Fruit fly (Drosophila melanogaster): Measurements from ENCODE around the gene CG2975.
A peak's percentile ranks its signal among the peaks of the same experiment; 100 is the strongest.

CG2975 gene

DNA sequence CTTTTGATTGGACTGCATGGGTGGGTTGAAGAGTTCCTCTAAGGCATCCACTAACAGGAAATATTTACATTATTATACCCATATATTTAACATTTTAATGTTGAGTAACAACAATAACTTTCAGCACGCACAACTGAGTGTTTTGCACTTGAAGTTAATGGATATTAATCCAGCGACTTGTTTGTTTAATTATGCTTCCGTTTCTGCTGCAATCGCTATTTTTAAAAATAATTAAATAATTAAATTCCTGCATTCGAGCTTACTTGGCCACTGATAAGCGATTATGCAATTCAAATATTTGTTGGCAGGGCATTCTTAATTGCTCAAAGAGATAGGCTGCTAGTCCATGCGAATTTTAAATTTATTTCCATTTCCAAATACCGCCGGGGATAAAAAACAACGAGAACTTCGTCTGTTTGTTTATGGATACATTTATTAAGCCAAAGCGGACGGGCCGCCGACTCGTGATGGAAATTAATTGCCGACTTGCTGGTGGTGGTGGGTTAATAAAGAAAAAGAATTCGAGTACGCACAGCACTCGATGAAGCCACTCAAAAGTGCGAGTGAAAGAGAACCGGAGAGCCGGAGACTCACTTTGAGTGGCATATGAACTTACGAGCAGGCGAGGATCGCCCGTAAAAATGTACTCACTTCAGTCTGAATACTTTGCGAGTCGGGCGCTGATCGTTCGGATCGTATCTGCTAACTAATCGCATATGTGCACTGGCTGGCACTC lies 22.1 kb downstream of the CG2975 start:
- TF ChIP-seq h (GFP tag; optimal IDR thresholded peaks at IDR 0.05) (peak; percentile 1), usp (GFP tag; optimal IDR thresholded peaks at IDR 0.05) (no peak), woc (GFP tag; optimal IDR thresholded peaks at IDR 0.05) (no peak), Hr78 (GFP tag; optimal IDR thresholded peaks at IDR 0.05) (no peak), Vsx2 (GFP tag; optimal IDR thresholded peaks at IDR 0.05; ENCODE audit: partially characterized antibody) (no peak), CG32264 (GFP tag; optimal IDR thresholded peaks at IDR 0.05) (no peak), N (GFP tag; optimal IDR thresholded peaks at IDR 0.05) (no peak), fru (GFP tag; optimal IDR thresholded peaks at IDR 0.05) (peak; percentile 25), GATAd (GFP tag; optimal IDR thresholded peaks at IDR 0.05) (no peak), Dfd (GFP tag; optimal IDR thresholded peaks at IDR 0.05) (no peak), dl (GFP tag; optimal IDR thresholded peaks at IDR 0.05; ENCODE audit: insufficient read depth in 1 of 2, partially characterized antibody in 2 of 2) (peak; percentile 47 to 53), Mio (GFP tag; optimal IDR thresholded peaks at IDR 0.05) (no peak), Abd-B (GFP tag; optimal IDR thresholded peaks at IDR 0.05) (no peak), jim (GFP tag; optimal IDR thresholded peaks at IDR 0.05) (no peak), Dif (GFP tag; optimal IDR thresholded peaks at IDR 0.05; ENCODE audit: partially characterized antibody) (peak; percentile 76), Sp1 (GFP tag; optimal IDR thresholded peaks at IDR 0.05) (no peak), CrebA (GFP tag; optimal IDR thresholded peaks at IDR 0.05; ENCODE audit: borderline replicate concordance) (no peak), br (GFP tag; optimal IDR thresholded peaks at IDR 0.05) (no peak), foxo (GFP tag; optimal IDR thresholded peaks at IDR 0.05) (peak in 1 of 2 experiments; percentile 2), psq (GFP tag; optimal IDR thresholded peaks at IDR 0.05) (no peak), Myc (optimal IDR thresholded peaks at IDR 0.05) (no peak), tai (GFP tag; optimal IDR thresholded peaks at IDR 0.05) (no peak), Jra (GFP tag; optimal IDR thresholded peaks at IDR 0.05) (no peak), rgr (GFP tag; optimal IDR thresholded peaks at IDR 0.05) (peak; percentile 8)

DNA sequence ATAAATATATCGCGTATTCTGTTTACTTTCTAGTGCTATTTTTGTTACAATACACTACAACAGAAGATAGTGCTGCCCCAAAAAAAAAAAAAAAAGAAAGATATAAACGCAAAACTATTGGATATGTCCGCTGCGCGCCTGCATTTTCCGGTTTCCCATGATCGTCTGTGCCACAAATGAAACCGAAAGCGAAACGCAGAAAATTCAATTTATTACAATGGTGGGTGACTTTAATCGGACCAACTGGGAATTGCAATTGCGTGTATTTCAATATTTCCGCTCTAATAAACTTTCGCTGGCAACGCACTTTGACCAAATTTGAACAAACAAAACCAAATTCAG lies 22.7 kb downstream of the CG2975 start:
- no peak for TF ChIP-seq h (GFP tag; optimal IDR thresholded peaks at IDR 0.05)
- no peak for TF ChIP-seq Rel (GFP tag; optimal IDR thresholded peaks at IDR 0.05)
- TF ChIP-seq Rel (tag; optimal IDR thresholded peaks at IDR 0.05), result no peak
- TF ChIP-seq Hr83 (GFP tag; optimal IDR thresholded peaks at IDR 0.05; ENCODE audit: poor library complexity, severe bottlenecking), result no peak
- no peak for TF ChIP-seq woc (GFP tag; optimal IDR thresholded peaks at IDR 0.05)

DNA sequence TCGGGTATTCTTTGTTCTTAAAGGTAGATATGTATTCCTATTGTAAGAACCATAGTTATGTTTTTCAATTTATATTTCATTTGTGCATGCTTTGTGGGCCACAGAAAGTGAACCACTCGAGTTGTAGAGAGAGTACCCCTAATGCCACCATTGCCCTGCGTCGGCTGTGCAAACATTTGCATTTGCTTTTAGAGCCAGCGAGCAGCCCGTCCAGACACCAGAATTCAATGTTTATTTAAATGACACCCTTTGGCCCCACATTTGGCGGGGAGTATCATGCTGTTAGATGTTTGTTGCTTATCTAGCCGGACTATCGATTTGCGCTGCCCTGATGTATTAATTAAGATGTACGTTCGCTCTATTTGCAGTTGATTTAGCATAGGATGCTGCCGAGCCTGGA lies 24.7 kb downstream of the CG2975 start:
- TF ChIP-seq usp (GFP tag; optimal IDR thresholded peaks at IDR 0.05) (no peak), Jra (GFP tag; optimal IDR thresholded peaks at IDR 0.05) (no peak), rgr (GFP tag; optimal IDR thresholded peaks at IDR 0.05) (peak; percentile 34), Hr83 (GFP tag; optimal IDR thresholded peaks at IDR 0.05; ENCODE audit: poor library complexity, severe bottlenecking) (peak; percentile 52), h (GFP tag; optimal IDR thresholded peaks at IDR 0.05) (peak; percentile 18), Hnf4 (GFP tag; optimal IDR thresholded peaks at IDR 0.05) (no peak)

DNA sequence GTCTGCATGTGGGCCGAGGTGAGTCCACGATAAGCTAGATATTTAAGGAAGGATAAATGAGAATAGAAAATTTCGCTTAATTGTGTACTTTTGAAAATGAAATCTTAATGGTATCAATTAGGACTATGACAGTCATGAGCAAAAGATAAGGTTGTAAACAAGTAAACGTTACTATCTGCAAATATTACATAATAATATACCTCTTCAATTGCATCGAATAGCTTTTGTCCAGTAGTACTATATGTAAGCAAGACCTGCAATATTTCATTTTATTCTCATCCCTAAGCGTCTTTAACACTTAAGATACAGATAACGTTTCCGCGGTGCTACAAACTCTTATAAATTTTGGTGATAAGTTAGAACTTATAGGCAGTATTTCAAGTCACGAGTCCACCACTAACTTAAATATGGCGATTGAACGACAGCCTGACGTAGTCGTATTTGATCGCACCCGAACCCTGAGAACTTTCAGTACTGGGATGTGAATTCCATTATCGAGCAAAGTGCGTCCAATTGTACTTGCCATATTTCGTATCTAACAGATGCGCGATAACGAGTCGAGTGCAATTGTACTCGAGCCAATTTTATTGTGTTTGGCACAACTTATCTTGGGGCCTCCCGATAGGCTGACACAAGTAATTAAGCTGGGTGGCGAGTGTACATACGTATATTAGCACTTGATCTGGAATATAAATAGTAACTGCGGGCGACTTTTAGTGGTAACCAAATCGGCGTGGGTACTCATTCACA lies 25.8 kb downstream of the CG2975 start:
- no peak for TF ChIP-seq Jra (GFP tag; optimal IDR thresholded peaks at IDR 0.05)
- no peak for TF ChIP-seq dsf (GFP tag; optimal IDR thresholded peaks at IDR 0.05; ENCODE audit: borderline replicate concordance)
- TF ChIP-seq Hnf4 (GFP tag; optimal IDR thresholded peaks at IDR 0.05), result peak; percentile 12
- no peak for TF ChIP-seq Rel (GFP tag; optimal IDR thresholded peaks at IDR 0.05)
- peak; percentile 51 for TF ChIP-seq Rel (tag; optimal IDR thresholded peaks at IDR 0.05)

DNA sequence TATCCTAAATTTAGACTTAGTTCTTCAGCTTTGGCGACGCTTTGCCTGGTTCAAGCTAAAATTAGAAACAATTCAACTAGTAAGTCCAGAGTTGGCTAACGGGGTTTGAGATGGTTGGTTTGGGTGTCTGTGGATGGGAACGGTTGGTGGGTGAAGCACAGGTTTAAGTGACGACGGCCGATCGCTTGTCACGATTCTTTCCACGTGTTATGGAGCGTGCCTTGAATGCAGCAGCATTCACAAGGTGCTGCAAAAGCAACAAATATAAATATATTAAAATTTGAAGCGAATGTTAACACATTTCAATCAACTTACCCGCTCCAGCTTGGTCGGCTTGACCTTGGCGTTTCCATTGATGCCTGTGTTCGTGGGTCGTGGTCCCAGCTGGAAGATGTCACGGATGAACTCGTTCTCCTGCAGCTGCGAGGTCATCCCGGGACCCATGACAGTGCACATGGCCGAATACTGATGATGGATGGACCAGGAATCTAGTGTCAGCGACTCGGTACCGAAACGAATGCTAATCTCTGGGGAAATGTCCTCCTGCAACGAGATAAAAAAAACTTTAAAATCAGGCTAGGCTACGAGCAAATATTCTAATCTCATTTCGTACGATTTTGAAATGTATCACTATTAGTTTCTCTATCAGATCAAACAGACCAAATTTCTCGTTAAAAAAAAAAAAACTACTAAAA lies 29.2 kb downstream of the CG2975 start, which contains the start of gene CG8813:
Gene CG8813 (plus strand): TSS at position 645 of the 695 bp plus-strand sequence.
- TF ChIP-seq Sp1 (GFP tag; optimal IDR thresholded peaks at IDR 0.05) (no peak), OdsH (GFP tag; optimal IDR thresholded peaks at IDR 0.05) (no peak), Rel (GFP tag; optimal IDR thresholded peaks at IDR 0.05) (no peak), Rel (tag; optimal IDR thresholded peaks at IDR 0.05) (no peak), Vsx2 (GFP tag; optimal IDR thresholded peaks at IDR 0.05; ENCODE audit: partially characterized antibody) (no peak), GATAd (GFP tag; optimal IDR thresholded peaks at IDR 0.05) (no peak), Mio (GFP tag; optimal IDR thresholded peaks at IDR 0.05) (no peak), Dfd (GFP tag; optimal IDR thresholded peaks at IDR 0.05) (no peak), rgr (GFP tag; optimal IDR thresholded peaks at IDR 0.05) (no peak), fru (GFP tag; optimal IDR thresholded peaks at IDR 0.05) (no peak)

All from whole organism, wandering third instar larva.